Worm (Caenorhabditis elegans): ENCODE results near the gene fbxa-214.

Gene fbxa-214

ce11 chrV:6031585-6031984, 38.3 kb downstream of the fbxa-214 start:
- TF ChIP-seq nhr-11 (tag; optimal IDR thresholded peaks at IDR 0.05) (no peak), nhr-25 (tag; optimal IDR thresholded peaks at IDR 0.05) (no peak), ztf-4 (tag; optimal IDR thresholded peaks at IDR 0.05) (no peak), egl-27 (tag; optimal IDR thresholded peaks at IDR 0.05) (no peak), lsy-12 (tag; optimal IDR thresholded peaks at IDR 0.05) (no peak), elt-1 (tag; optimal IDR thresholded peaks at IDR 0.05) (no peak), ceh-16 (tag; optimal IDR thresholded peaks at IDR 0.05) (no peak), tbx-2 (tag; optimal IDR thresholded peaks at IDR 0.05) (peak; percentile 52)

- TF ChIP-seq lin-39 (tag; optimal IDR thresholded peaks at IDR 0.05): peak; percentile 73
- TF ChIP-seq daf-12 (tag; optimal IDR thresholded peaks at IDR 0.05): no peak
- TF ChIP-seq nfya-1 (tag; optimal IDR thresholded peaks at IDR 0.05; ENCODE audit: insufficient read depth): peak; percentile 70
- TF ChIP-seq tbx-2 (tag; optimal IDR thresholded peaks at IDR 0.05): peak; percentile 28
- no peak for TF ChIP-seq ceh-16 (tag; optimal IDR thresholded peaks at IDR 0.05)
- TF ChIP-seq egl-5 (tag; optimal IDR thresholded peaks at IDR 0.05): peak; percentile 27
- TF ChIP-seq unc-62 (GFP tag; optimal IDR thresholded peaks at IDR 0.05): peak; percentile 22
Observed at ce11 chrV:6030559-6030975, 39.3 kb downstream of the fbxa-214 start.

- no peak for TF ChIP-seq snpc-4 (tag; optimal IDR thresholded peaks at IDR 0.05)
- TF ChIP-seq nhr-43 (tag; optimal IDR thresholded peaks at IDR 0.05; ENCODE audit: poor library complexity, severe bottlenecking): peak; percentile 13
- TF ChIP-seq nhr-25 (tag; optimal IDR thresholded peaks at IDR 0.05): peak; percentile 51
Observed at ce11 chrV:6022076-6022475, 47.8 kb downstream of the fbxa-214 start.

- TF ChIP-seq elt-3 (tag; optimal IDR thresholded peaks at IDR 0.05): no peak
- TF ChIP-seq R02D3.7 (tag; optimal IDR thresholded peaks at IDR 0.05): no peak
- TF ChIP-seq nhr-23 (tag; optimal IDR thresholded peaks at IDR 0.05): no peak
- no peak for TF ChIP-seq ceh-82 (tag; optimal IDR thresholded peaks at IDR 0.05)
- no peak for TF ChIP-seq ztf-4 (tag; optimal IDR thresholded peaks at IDR 0.05)
- no peak for TF ChIP-seq snpc-4 (tag; optimal IDR thresholded peaks at IDR 0.05)
- no peak for TF ChIP-seq egl-27 (tag; optimal IDR thresholded peaks at IDR 0.05)
- no peak for TF ChIP-seq nhr-12 (tag; optimal IDR thresholded peaks at IDR 0.05)
- TF ChIP-seq nhr-25 (tag; optimal IDR thresholded peaks at IDR 0.05): no peak
- no peak for TF ChIP-seq egl-5 (tag; optimal IDR thresholded peaks at IDR 0.05)
- peak; percentile 39 for TF ChIP-seq elt-2 (tag; optimal IDR thresholded peaks at IDR 0.05)
- no peak for TF ChIP-seq ceh-28 (tag; optimal IDR thresholded peaks at IDR 0.05)
- no peak for TF ChIP-seq nhr-67 (tag; optimal IDR thresholded peaks at IDR 0.05)
- TF ChIP-seq nhr-76 (tag; optimal IDR thresholded peaks at IDR 0.05): no peak
- no peak for TF ChIP-seq ceh-9 (tag; optimal IDR thresholded peaks at IDR 0.05)
- TF ChIP-seq ama-1 (optimal IDR thresholded peaks at IDR 0.05): peak; percentile 84
- no peak for TF ChIP-seq elt-1 (tag; optimal IDR thresholded peaks at IDR 0.05)
- TF ChIP-seq aly-2 (tag; optimal IDR thresholded peaks at IDR 0.05): peak; percentile 66
- no peak for TF ChIP-seq mml-1 (tag; optimal IDR thresholded peaks at IDR 0.05)
- TF ChIP-seq zag-1 (tag; optimal IDR thresholded peaks at IDR 0.05): no peak
- no peak for TF ChIP-seq unc-62 (GFP tag; optimal IDR thresholded peaks at IDR 0.05)
- no peak for TF ChIP-seq lin-15B (tag; optimal IDR thresholded peaks at IDR 0.05)
- no peak for TF ChIP-seq nhr-237 (tag; optimal IDR thresholded peaks at IDR 0.05)
- no peak for TF ChIP-seq lsy-12 (tag; optimal IDR thresholded peaks at IDR 0.05)
- TF ChIP-seq hmg-11 (tag; optimal IDR thresholded peaks at IDR 0.05): no peak
- TF ChIP-seq fkh-2 (tag; optimal IDR thresholded peaks at IDR 0.05): no peak
- TF ChIP-seq nfya-1 (tag; optimal IDR thresholded peaks at IDR 0.05; ENCODE audit: insufficient read depth): no peak
- TF ChIP-seq nhr-43 (tag; optimal IDR thresholded peaks at IDR 0.05; ENCODE audit: poor library complexity, severe bottlenecking): peak; percentile 61
- TF ChIP-seq unc-39 (tag; optimal IDR thresholded peaks at IDR 0.05): no peak
Observed at ce11 chrV:6018944-6019450, 50.9 kb downstream of the fbxa-214 start, which contains the start of gene picc-1. Gene picc-1, plus strand, starts transcription at chrV:6018994.
